Worm (Caenorhabditis elegans) whole organism, L1 larva: ENCODE results near the gene ZC204.17.

Source experiments
- ceh-82 ChIP-seq, 3 experiments: fragments of 150-350 bp in 1 of 3; sonication (generic microtip) in 2 of 3; optimal IDR thresholded peaks; 2 replicates each; lab custom pipeline; 2014 to 2017; ENCODE audit warnings: missing biosample characterization in 3 of 3, missing genetic modification characterization in 3 of 3
- ceh-88 ChIP-seq: fragments of 200-800 bp; sonication (Bioruptor generic); IDR thresholded peaks from 2 replicates; pipeline ENCODE4 v1.3.6; 2022; ENCODE audit warnings: missing genetic modification characterization, missing compliant biosample characterization
- dpl-1 ChIP-seq, 3 experiments: fragments of 150-350 bp in 2 of 3; sonication (generic microtip) in 1 of 3; optimal IDR thresholded peaks; 2 replicates each; lab custom pipeline; 2014 to 2017; ENCODE audit warnings: missing biosample characterization in 3 of 3, missing genetic modification characterization in 3 of 3, missing genetic modification reagents in 3 of 3
- egl-27 ChIP-seq, 2 experiments: fragments of 150-350 bp in 1 of 2; sonication (generic microtip); optimal IDR thresholded peaks; 3 replicates each; lab custom pipeline; 2017 to 2018; ENCODE audit warnings: missing biosample characterization in 2 of 2, missing genetic modification characterization in 2 of 2, missing genetic modification reagents in 2 of 2
- fkh-4 ChIP-seq: sonication (generic microtip); optimal IDR thresholded peaks from 2 replicates; lab custom pipeline; 2016; ENCODE audit warnings: missing compliant biosample characterization, missing genetic modification characterization, borderline replicate concordance
- irx-1 ChIP-seq: sonication (generic microtip); optimal IDR thresholded peaks from 2 replicates; lab custom pipeline; 2016; ENCODE audit warnings: missing genetic modification characterization, missing compliant biosample characterization
- isw-1 ChIP-seq: fragments of 200-800 bp; sonication (Bioruptor generic); IDR thresholded peaks from 2 replicates; pipeline ENCODE4 v1.3.6; 2022; ENCODE audit warnings: missing genetic modification characterization, missing compliant biosample characterization
- lin-39 ChIP-seq: fragments of 150-350 bp; optimal IDR thresholded peaks from 2 replicates; lab custom pipeline; 2014; ENCODE audit warnings: missing biosample characterization, missing genetic modification reagents, missing genetic modification characterization
- nhr-12 ChIP-seq: sonication (generic microtip); optimal IDR thresholded peaks from 2 replicates; lab custom pipeline; 2017; ENCODE audit warnings: missing biosample characterization, missing genetic modification characterization
- nhr-84 ChIP-seq: sonication (generic microtip); optimal IDR thresholded peaks from 2 replicates; lab custom pipeline; 2017; ENCODE audit warnings: missing biosample characterization, missing genetic modification characterization
- sptf-1 ChIP-seq: fragments of 150-350 bp; optimal IDR thresholded peaks from 2 replicates; lab custom pipeline; 2014; ENCODE audit warnings: missing biosample characterization, missing genetic modification characterization
- ztf-4 ChIP-seq: fragments of 150-350 bp; optimal IDR thresholded peaks from 2 replicates; lab custom pipeline; 2014; ENCODE audit warnings: missing biosample characterization, missing genetic modification characterization

DNA sequence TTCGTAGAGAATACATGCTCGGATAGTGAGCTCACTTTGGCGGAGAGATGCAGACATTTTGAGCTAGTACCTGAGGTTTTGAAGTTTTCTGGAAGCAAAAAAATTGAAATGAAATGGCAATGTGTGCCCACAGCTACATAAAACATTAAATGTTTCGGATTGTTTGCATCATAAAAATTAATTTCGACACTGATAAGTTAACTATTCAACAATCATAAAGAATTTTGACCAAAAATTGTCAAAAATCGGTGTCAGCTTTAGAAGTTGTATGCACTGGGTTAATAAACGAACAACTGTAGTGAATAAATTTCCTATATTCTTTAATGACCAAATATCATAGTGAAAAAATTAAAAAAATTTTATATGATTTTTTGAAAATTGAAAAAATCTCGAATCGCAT is 27.2 kb downstream of the ZC204.17 start, which contains the start of gene fbxa-166:
- TF ChIP-seq lin-39 (tag; lab: Kevin White, UChicago) (no peak), nhr-84 (tag; lab: Kevin White, UChicago) (no peak), ztf-4 (tag; lab: Kevin White, UChicago) (no peak), ceh-82 (tag; optimal IDR thresholded peaks at IDR 0.05; lab: Kevin White, UChicago) (no peak), irx-1 (no peak), nhr-12 (tag; lab: Kevin White, UChicago) (no peak), sptf-1 (no peak), dpl-1 (GFP tag; optimal IDR thresholded peaks at IDR 0.05; lab: Kevin White, UChicago) (no peak), egl-27 (tag; optimal IDR thresholded peaks at IDR 0.05; lab: Kevin White, UChicago) (no peak), isw-1 (GFP tag; lab: Robert Waterston, UW) (no peak), ceh-88 (GFP tag; lab: Robert Waterston, UW) (no peak), fkh-4 (tag; lab: Kevin White, UChicago) (no peak)
